Worm (Caenorhabditis elegans): ENCODE results near the gene mak-1.

The mak-1 gene

ce11 chrII:8716231-8716878 lies 27.5 kb upstream of the mak-1 start, which contains the start of the genes cyn-11 and T01B7.5 (continued):
- TF ChIP-seq ceh-8 (GFP tag; optimal IDR thresholded peaks at IDR 0.05) (no peak), egl-13 (tag; optimal IDR thresholded peaks at IDR 0.05) (no peak), lir-3 (tag; optimal IDR thresholded peaks at IDR 0.05; ENCODE audit: poor library complexity) (no peak), C16A3.4 (tag; optimal IDR thresholded peaks at IDR 0.05) (peak; percentile 31), nhr-11 (tag; optimal IDR thresholded peaks at IDR 0.05) (no peak), efl-3 (GFP tag; optimal IDR thresholded peaks at IDR 0.05) (no peak), egl-27 (tag; optimal IDR thresholded peaks at IDR 0.05) (no peak), lin-14 (GFP tag; optimal IDR thresholded peaks at IDR 0.05) (no peak), pqm-1 (tag; optimal IDR thresholded peaks at IDR 0.05) (no peak), nhr-84 (tag; optimal IDR thresholded peaks at IDR 0.05) (no peak), sup-37 (GFP tag; optimal IDR thresholded peaks at IDR 0.05) (no peak), snpc-4 (tag; optimal IDR thresholded peaks at IDR 0.05) (no peak), blmp-1 (tag; optimal IDR thresholded peaks at IDR 0.05) (peak; percentile 52), ceh-88 (GFP tag; IDR thresholded peaks at IDR 0.05) (no peak), mab-9 (GFP tag; IDR thresholded peaks at IDR 0.05) (no peak), lin-13 (GFP tag; optimal IDR thresholded peaks at IDR 0.05) (no peak), C34B4.2 (tag; optimal IDR thresholded peaks at IDR 0.05) (no peak), alr-1 (tag; optimal IDR thresholded peaks at IDR 0.05; ENCODE audit: borderline replicate concordance) (no peak), nhr-12 (tag; optimal IDR thresholded peaks at IDR 0.05) (no peak), xbp-1 (tag; optimal IDR thresholded peaks at IDR 0.05) (peak; percentile 12), fkh-4 (tag; optimal IDR thresholded peaks at IDR 0.05; ENCODE audit: borderline replicate concordance) (no peak), ceh-82 (tag; optimal IDR thresholded peaks at IDR 0.05) (peak in 1 of 3 experiments; percentile 18), nhr-237 (tag; optimal IDR thresholded peaks at IDR 0.05) (no peak), lin-35 (GFP tag; optimal IDR thresholded peaks at IDR 0.05) (peak; percentile 9 to 40), mdl-1 (tag; optimal IDR thresholded peaks at IDR 0.05) (no peak)

- peak; percentile 82 for TF ChIP-seq blmp-1 (tag; optimal IDR thresholded peaks at IDR 0.05)
- no peak for TF ChIP-seq mep-1 (tag; optimal IDR thresholded peaks at IDR 0.05)
- TF ChIP-seq elt-3 (tag; optimal IDR thresholded peaks at IDR 0.05), result peak in 1 of 6 experiments; percentile 19
- TF ChIP-seq elt-2 (tag; optimal IDR thresholded peaks at IDR 0.05), result no peak
- peak; percentile 20 for TF ChIP-seq ztf-4 (tag; optimal IDR thresholded peaks at IDR 0.05)
- TF ChIP-seq nhr-77 (tag; optimal IDR thresholded peaks at IDR 0.05), result no peak
- TF ChIP-seq nhr-47 (tag; optimal IDR thresholded peaks at IDR 0.05), result no peak
- no peak for TF ChIP-seq zag-1 (tag; optimal IDR thresholded peaks at IDR 0.05)
- TF ChIP-seq lsy-2 (tag; optimal IDR thresholded peaks at IDR 0.05), result no peak
- peak; percentile 53 for TF ChIP-seq lin-14 (GFP tag; optimal IDR thresholded peaks at IDR 0.05)
- no peak for TF ChIP-seq fkh-8 (tag; optimal IDR thresholded peaks at IDR 0.05)
- no peak for TF ChIP-seq jun-1 (tag; optimal IDR thresholded peaks at IDR 0.05)
Observed at ce11 chrII:8717579-8717978, 26.3 kb upstream of the mak-1 start.

- TF ChIP-seq hlh-4 (tag; optimal IDR thresholded peaks at IDR 0.05) (peak; percentile 90), nhr-71 (tag; optimal IDR thresholded peaks at IDR 0.05) (peak; percentile 5), nhr-19 (GFP tag; conservative IDR thresholded peaks at IDR 0.05) (no peak), fkh-8 (tag; optimal IDR thresholded peaks at IDR 0.05) (peak; percentile 22), tbx-2 (tag; optimal IDR thresholded peaks at IDR 0.05) (no peak)
Observed at ce11 chrII:8721955-8722524, 21.8 kb upstream of the mak-1 start, which contains the start of gene trcs-2. TSS of gene trcs-2 (plus strand) at chrII:8722474.
